Worm (Caenorhabditis elegans) whole organism, L2 larva: Measurements from ENCODE around the gene tpi-1.

Experiments used
- ama-1 ChIP-seq: fragments of 150-350 bp; optimal IDR thresholded peaks from 2 replicates; lab custom pipeline; 2018; ENCODE audit warnings: inconsistent platforms
- ceh-82 ChIP-seq: fragments of 150-350 bp; optimal IDR thresholded peaks from 2 replicates; lab custom pipeline; 2014; ENCODE audit warnings: missing biosample characterization, missing genetic modification characterization
- lin-11 ChIP-seq: fragments of 150-350 bp; sonication (generic microtip); optimal IDR thresholded peaks from 2 replicates; lab custom pipeline; 2014; ENCODE audit warnings: missing biosample characterization, missing genetic modification characterization, inconsistent platforms, mixed read lengths
- lin-39 ChIP-seq: fragments of 150-350 bp; optimal IDR thresholded peaks from 2 replicates; lab custom pipeline; 2014; ENCODE audit warnings: missing biosample characterization, missing genetic modification reagents, missing genetic modification characterization
- lsy-2 ChIP-seq, 2 experiments: fragments of 150-350 bp in 1 of 2; sonication (generic microtip) in 1 of 2; optimal IDR thresholded peaks; 2 replicates each; lab custom pipeline; 2014 to 2017; ENCODE audit warnings: missing biosample characterization in 2 of 2, missing genetic modification characterization in 2 of 2
- mab-5 ChIP-seq: fragments of 150-350 bp; optimal IDR thresholded peaks from 2 replicates; lab custom pipeline; 2014; ENCODE audit warnings: missing biosample characterization, missing genetic modification characterization
- ztf-11 ChIP-seq: sonication (generic microtip); optimal IDR thresholded peaks from 2 replicates; lab custom pipeline; 2017; ENCODE audit warnings: missing biosample characterization, missing genetic modification characterization
- ztf-4 ChIP-seq: fragments of 150-350 bp; optimal IDR thresholded peaks from 2 replicates; lab custom pipeline; 2014; ENCODE audit warnings: missing biosample characterization, missing genetic modification characterization

DNA sequence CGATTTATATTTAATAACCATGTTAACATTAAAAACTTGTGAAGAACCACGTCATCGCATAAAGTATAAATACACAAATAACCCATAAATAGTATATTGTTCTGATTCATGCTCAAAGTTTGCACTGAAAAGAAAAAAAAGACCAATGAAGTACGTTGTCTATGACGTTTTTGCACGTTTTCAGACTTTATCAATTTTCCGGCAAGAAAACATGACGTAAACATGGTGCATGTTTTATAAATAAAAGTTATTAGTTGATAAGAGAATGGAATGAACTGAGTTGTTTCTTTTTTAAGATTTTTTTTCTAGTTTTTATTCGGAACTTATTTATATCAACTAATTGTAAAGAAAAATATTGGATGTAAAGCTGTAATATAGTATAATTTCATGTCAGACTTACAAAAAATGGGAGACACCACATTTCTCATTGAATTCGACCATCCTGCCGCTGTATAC is 25.8 kb upstream of the tpi-1 start, which contains the start of gene arrd-8:
- TF ChIP-seq mab-5 (tag; lab: Kevin White, UChicago) = no peak
- no peak for TF ChIP-seq ztf-4 (tag; lab: Kevin White, UChicago)
- no peak for TF ChIP-seq lin-11 (tag; lab: Kevin White, UChicago)
- no peak for TF ChIP-seq ama-1 (lab: Kevin White, UChicago)
- no peak for TF ChIP-seq lin-39 (tag; lab: Kevin White, UChicago)
- no peak for TF ChIP-seq ztf-11 (tag; lab: Kevin White, UChicago)
- no peak for TF ChIP-seq lsy-2 (tag; optimal IDR thresholded peaks at IDR 0.05; lab: Kevin White, UChicago)
- no peak for TF ChIP-seq ceh-82 (tag; lab: Kevin White, UChicago)
